Worm (Caenorhabditis elegans): ENCODE results near the gene nxf-2.

The nxf-2 gene

DNA sequence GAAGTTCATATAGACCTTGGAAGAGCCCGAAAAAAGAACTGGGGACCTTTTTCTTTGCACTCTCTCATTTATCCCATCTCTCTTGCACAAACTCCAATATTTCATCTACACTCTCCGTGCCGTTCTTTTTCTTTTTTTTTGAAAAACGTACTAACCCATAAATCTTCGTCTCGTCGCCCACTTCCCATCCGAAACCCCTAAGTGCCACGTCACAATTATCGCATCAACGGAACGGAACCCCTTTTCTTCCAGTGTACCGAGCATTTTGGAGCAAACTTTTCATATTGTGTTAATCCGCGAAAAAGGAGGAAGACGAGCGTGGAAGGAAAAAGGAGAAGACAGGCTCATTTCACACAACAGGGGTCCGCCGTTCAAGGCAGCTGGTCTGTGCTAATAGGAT is 48.2 kb downstream of the nxf-2 start (continued):
- TF ChIP-seq die-1 (tag; optimal IDR thresholded peaks at IDR 0.05), result no peak

DNA sequence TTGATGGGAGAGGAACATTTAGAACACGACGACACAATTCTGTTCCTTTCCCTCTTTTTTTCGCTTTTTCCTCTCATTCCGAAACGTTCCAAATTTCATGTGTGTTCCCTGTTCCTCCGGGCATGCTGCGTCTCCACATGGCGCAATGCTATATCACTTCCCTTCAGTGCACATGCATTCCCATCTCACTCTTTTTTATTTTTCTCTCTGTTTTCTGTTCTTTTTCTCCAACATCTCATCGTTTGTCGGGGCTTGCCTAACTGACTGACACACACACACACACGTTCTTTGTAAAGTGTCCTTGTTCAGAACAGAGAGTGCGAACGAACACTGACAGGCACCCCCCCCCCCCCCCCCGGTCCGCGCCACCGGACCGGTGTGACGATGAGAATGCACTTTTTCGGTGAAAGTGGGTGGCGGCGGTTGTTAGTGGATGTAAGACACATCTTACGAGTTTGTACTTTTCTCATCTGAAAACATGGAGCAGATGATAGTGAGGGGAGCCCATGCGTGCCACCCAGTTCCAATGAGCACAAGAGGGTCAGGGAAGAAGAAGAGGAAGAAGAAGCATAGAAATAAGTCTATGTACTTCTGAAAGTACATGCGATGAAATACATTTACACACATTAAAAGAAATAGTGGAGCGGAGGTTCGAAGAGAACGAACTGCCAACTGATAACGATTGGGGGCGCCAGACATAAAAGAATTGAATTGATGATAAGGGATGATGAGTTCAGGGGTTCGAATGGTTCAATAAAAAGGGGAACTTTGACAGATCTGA is 49.2 kb downstream of the nxf-2 start:
- TF ChIP-seq lin-35 (GFP tag; optimal IDR thresholded peaks at IDR 0.05) (peak in 1 of 3 experiments; percentile 40), snpc-4 (GFP tag; optimal IDR thresholded peaks at IDR 0.05) (no peak), snpc-4 (tag; optimal IDR thresholded peaks at IDR 0.05) (peak in 1 of 4 experiments; percentile 28), F55B11.4 (tag; optimal IDR thresholded peaks at IDR 0.05; ENCODE audit: borderline replicate concordance, insufficient read depth) (no peak), mcd-1 (GFP tag; IDR thresholded peaks at IDR 0.05) (0 out of 2 replicates have a peak, but pooled peaks have one; percentile 26), ceh-40 (GFP tag; IDR thresholded peaks at IDR 0.05) (no peak), madf-3 (GFP tag; IDR thresholded peaks at IDR 0.05) (no peak), attf-5 (GFP tag; optimal IDR thresholded peaks at IDR 0.05) (no peak), K12H6.12 (tag; optimal IDR thresholded peaks at IDR 0.05) (peak; percentile 62), xnd-1 (tag; optimal IDR thresholded peaks at IDR 0.05) (no peak), ceh-27 (GFP tag; optimal IDR thresholded peaks at IDR 0.05) (peak; percentile 55), nfyb-1 (GFP tag; IDR thresholded peaks at IDR 0.05) (no peak), chd-7 (tag; optimal IDR thresholded peaks at IDR 0.05) (peak; percentile 22), D2030.7 (GFP tag; IDR thresholded peaks at IDR 0.05) (no peak), C06A6.2 (GFP tag; conservative IDR thresholded peaks at IDR 0.05) (0 out of 2 replicates have a peak, but pooled peaks have one; percentile 24), K11D2.4 (GFP tag; IDR thresholded peaks at IDR 0.05) (0 out of 2 replicates have a peak, but pooled peaks have one; percentile 30), zfh-2 (GFP tag; conservative IDR thresholded peaks at IDR 0.05) (peak; percentile 98), dox-1 (GFP tag; IDR thresholded peaks at IDR 0.05) (peak; percentile 45; the same call in 1 of the 2 replicates), egl-44 (GFP tag; IDR thresholded peaks at IDR 0.05) (no peak), unc-62 (GFP tag; optimal IDR thresholded peaks at IDR 0.05) (no peak), ztf-26 (tag; optimal IDR thresholded peaks at IDR 0.05) (no peak), lin-40 (tag; optimal IDR thresholded peaks at IDR 0.05) (peak; percentile 70), egrh-3 (GFP tag; IDR thresholded peaks at IDR 0.05) (peak; percentile 78; the same call in 1 of the 2 replicates), somi-1 (GFP tag; optimal IDR thresholded peaks at IDR 0.05) (peak; percentile 50), hmg-1.2 (GFP tag; IDR thresholded peaks at IDR 0.05) (peak; percentile 83), nhr-120 (GFP tag; IDR thresholded peaks at IDR 0.05) (no peak), ztf-6 (GFP tag; IDR thresholded peaks at IDR 0.05) (no peak), ekl-4 (GFP tag; IDR thresholded peaks at IDR 0.05) (no peak), pha-4 (tag; optimal IDR thresholded peaks at IDR 0.05) (no peak), athp-1 (tag; optimal IDR thresholded peaks at IDR 0.05) (no peak), rcor-1 (GFP tag; IDR thresholded peaks at IDR 0.05) (no peak), snpc-1.3 (tag; optimal IDR thresholded peaks at IDR 0.05; ENCODE audit: insufficient read depth) (no peak), F22D6.2 (tag; optimal IDR thresholded peaks at IDR 0.05) (no peak), F23B12.7 (tag; optimal IDR thresholded peaks at IDR 0.05; ENCODE audit: insufficient read depth) (no peak), nhr-80 (tag; optimal IDR thresholded peaks at IDR 0.05) (peak; percentile 49)

DNA sequence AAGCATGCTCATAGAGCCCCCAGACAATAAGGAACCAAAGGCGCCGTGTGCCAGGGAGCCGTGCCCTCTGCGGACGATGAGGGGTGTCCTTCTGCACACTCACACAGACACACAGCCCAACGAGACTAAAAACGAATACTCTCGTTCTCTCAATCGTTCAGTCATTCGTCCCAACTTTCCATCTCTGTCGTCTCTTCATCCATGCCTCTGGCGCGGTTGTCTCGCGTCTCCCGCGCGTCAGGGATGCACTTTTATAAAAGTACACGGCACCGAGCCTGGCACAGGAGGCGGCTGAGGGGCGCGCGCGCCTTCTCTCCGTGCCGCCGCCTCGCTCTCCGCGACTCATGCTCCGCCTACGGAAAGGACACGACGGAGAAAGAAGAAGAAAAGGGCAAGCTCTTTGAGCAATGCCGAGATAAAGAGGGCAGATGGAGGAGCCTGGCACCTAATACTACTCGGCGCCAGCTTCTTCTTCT is 51.1 kb downstream of the nxf-2 start:
- TF ChIP-seq K11D2.4 (GFP tag; IDR thresholded peaks at IDR 0.05) (peak; percentile 68), B0336.3 (GFP tag; IDR thresholded peaks at IDR 0.05) (no peak), ztf-22 (GFP tag; optimal IDR thresholded peaks at IDR 0.05) (no peak), snpc-4 (GFP tag; optimal IDR thresholded peaks at IDR 0.05) (no peak), snpc-4 (tag; optimal IDR thresholded peaks at IDR 0.05) (peak in 2 of 4 experiments; percentile 55 to 58), hmg-1.2 (GFP tag; IDR thresholded peaks at IDR 0.05) (no peak; the same call in 1 of the 2 replicates), sdz-38 (tag; optimal IDR thresholded peaks at IDR 0.05) (no peak), F52B5.7 (tag; optimal IDR thresholded peaks at IDR 0.05) (peak; percentile 31), ztf-18 (tag; optimal IDR thresholded peaks at IDR 0.05) (peak; percentile 36), lin-26 (GFP tag; IDR thresholded peaks at IDR 0.05) (peak; percentile 51; the same call in 1 of the 2 replicates), mcd-1 (GFP tag; IDR thresholded peaks at IDR 0.05) (peak; percentile 60), C06A6.2 (GFP tag; conservative IDR thresholded peaks at IDR 0.05) (no peak; the same call in 1 of the 2 replicates), D2030.7 (GFP tag; IDR thresholded peaks at IDR 0.05) (no peak), hmg-20 (GFP tag; IDR thresholded peaks at IDR 0.05) (0 out of 2 replicates have a peak, but pooled peaks have one; percentile 34), pbrm-1 (GFP tag; IDR thresholded peaks at IDR 0.05) (0 out of 2 replicates have a peak, but pooled peaks have one; percentile 40), egl-44 (GFP tag; IDR thresholded peaks at IDR 0.05) (no peak), F10E7.11 (tag; optimal IDR thresholded peaks at IDR 0.05) (no peak)
